Worm (Caenorhabditis elegans): ENCODE data around the gene F17C11.13.

The F17C11.13 gene

DNA sequence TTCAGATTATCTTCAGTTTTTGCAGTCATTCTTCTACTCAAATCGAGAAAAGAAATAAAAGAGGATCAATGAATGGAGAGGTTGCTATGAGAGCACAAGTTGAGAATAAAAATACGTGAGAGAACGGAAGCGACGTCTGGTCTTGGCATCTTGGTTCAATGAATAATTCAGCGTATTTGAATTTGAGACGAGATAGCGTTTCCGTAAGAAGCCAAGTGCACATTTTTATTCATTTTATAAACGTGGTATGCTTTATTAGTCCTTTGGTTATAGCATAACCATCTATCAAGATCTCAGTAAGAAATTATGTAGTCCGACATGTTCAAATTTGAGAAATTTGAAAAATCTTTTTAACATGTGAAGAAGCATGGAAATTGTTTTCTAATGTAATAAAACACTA lies 37.4 kb upstream of the F17C11.13 start, which contains the start of gene F58B4.2:
Gene F58B4.2, minus strand, starts transcription at position 101 of the 400 bp plus-strand sequence.
- TF ChIP-seq hmg-1.2 (GFP tag; IDR thresholded peaks at IDR 0.05): no peak
- no peak for TF ChIP-seq T07F8.4 (tag; optimal IDR thresholded peaks at IDR 0.05)
- TF ChIP-seq Y56A3A.18 (GFP tag; IDR thresholded peaks at IDR 0.05): no peak
- no peak for TF ChIP-seq F22D6.2 (tag; optimal IDR thresholded peaks at IDR 0.05)
- no peak for TF ChIP-seq K12H6.12 (tag; optimal IDR thresholded peaks at IDR 0.05)

DNA sequence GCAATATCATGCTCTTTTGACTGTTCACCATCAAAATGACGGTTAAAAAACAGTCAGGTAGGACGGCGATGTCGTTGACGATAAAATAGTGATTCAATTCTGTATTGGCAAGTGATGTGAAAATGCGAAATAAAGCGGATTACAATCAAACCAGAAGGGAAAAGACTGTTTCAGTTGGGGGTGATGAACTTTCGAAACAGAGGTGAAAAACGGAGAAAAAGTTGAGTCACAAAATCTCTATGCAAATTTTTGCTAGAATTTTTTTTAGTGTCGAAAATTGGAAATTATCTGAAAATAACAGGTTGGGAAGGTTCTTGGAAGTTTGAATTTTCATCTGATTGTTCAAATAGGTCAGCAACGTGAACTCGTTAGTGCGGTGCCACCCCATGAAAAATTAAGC lies 34.0 kb upstream of the F17C11.13 start, which contains the start of gene nas-31:
Gene nas-31, minus strand, starts transcription at position 101 of the 400 bp plus-strand sequence.
- TF ChIP-seq lsy-27 (tag; optimal IDR thresholded peaks at IDR 0.05; ENCODE audit: borderline replicate concordance, insufficient read depth) (no peak), die-1 (tag; optimal IDR thresholded peaks at IDR 0.05) (no peak), mcd-1 (GFP tag; IDR thresholded peaks at IDR 0.05) (no peak), ccch-3 (GFP tag; optimal IDR thresholded peaks at IDR 0.05) (no peak), nhr-27 (tag; optimal IDR thresholded peaks at IDR 0.05) (no peak)

ce11 chrV:10923229-10923628 lies 32.5 kb upstream of the F17C11.13 start, which contains the start of gene F58B4.7:
Gene F58B4.7, minus strand, starts transcription at chrV:10923329.
- TF ChIP-seq ceh-40 (GFP tag; IDR thresholded peaks at IDR 0.05): no peak
- TF ChIP-seq tlf-1 (GFP tag; optimal IDR thresholded peaks at IDR 0.05): no peak

DNA sequence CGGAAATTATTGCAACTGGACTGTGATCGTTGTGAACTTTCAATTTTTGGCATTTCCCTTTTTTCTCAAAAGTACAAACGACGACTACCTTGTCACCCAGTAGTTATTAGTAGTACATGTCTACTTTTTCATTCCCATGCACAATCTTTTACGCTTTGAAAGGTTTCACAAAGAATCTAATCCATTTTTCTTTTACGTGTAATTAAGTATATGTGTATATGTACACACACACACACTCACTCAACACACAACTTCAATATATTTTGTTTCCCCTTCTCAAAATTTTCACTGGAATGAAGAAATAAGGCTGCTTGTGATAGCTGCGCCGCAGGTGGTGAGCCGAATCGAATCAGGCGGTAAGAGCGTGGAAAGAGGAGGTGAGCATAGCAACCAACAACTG lies 31.0 kb upstream of the F17C11.13 start, which contains the start of gene F58B4.6:
Gene F58B4.6, plus strand, starts transcription at position 301 of the 400 bp plus-strand sequence.
- no peak for TF ChIP-seq madf-10 (tag; optimal IDR thresholded peaks at IDR 0.05)
- TF ChIP-seq lin-35 (GFP tag; optimal IDR thresholded peaks at IDR 0.05): no peak
- TF ChIP-seq let-526 (GFP tag; IDR thresholded peaks at IDR 0.05): no peak
- TF ChIP-seq F57A8.1 (GFP tag; optimal IDR thresholded peaks at IDR 0.05): no peak
- TF ChIP-seq mxl-1 (tag; optimal IDR thresholded peaks at IDR 0.05): no peak
- no peak for TF ChIP-seq snpc-3.4 (tag; optimal IDR thresholded peaks at IDR 0.05)
- no peak for TF ChIP-seq rpc-1 (optimal IDR thresholded peaks at IDR 0.05)
- no peak for TF ChIP-seq rpc-1 (tag; optimal IDR thresholded peaks at IDR 0.05)
- TF ChIP-seq repo-1 (tag; optimal IDR thresholded peaks at IDR 0.05): no peak
- no peak for TF ChIP-seq dpl-1 (GFP tag; optimal IDR thresholded peaks at IDR 0.05)
- TF ChIP-seq ztf-26 (tag; optimal IDR thresholded peaks at IDR 0.05): no peak
- TF ChIP-seq D2030.7 (GFP tag; IDR thresholded peaks at IDR 0.05): no peak
- TF ChIP-seq pbrm-1 (GFP tag; IDR thresholded peaks at IDR 0.05): no peak
- no peak for TF ChIP-seq sptf-2 (GFP tag; optimal IDR thresholded peaks at IDR 0.05)
- no peak for TF ChIP-seq ztf-28 (GFP tag; IDR thresholded peaks at IDR 0.05)
- no peak for TF ChIP-seq attf-3 (GFP tag; conservative IDR thresholded peaks at IDR 0.05)
- no peak for TF ChIP-seq akir-1 (GFP tag; optimal IDR thresholded peaks at IDR 0.05)
- TF ChIP-seq ztf-6 (GFP tag; IDR thresholded peaks at IDR 0.05): no peak
- no peak for TF ChIP-seq lag-1 (GFP tag; IDR thresholded peaks at IDR 0.05)
- TF ChIP-seq ztf-25 (GFP tag; IDR thresholded peaks at IDR 0.05): no peak

DNA sequence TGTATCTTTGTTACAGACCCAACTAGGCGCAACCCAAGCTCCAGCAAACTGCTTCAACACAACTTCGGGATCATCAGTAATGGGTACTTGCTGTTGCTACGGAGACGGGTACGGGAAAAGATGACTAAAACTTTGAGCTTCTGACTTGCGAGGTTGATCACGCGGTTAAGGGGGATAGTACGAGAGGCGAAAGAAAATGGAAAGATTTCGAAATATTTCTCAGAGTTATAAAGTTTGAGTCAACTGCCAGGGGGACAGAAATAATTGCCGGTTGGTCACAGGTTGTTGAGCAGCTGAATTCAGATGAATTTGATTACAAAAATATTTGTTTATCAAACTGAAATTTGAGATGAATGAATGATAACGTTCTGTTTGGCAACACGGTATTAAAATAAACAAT lies 30.1 kb upstream of the F17C11.13 start:
- TF ChIP-seq let-526 (GFP tag; IDR thresholded peaks at IDR 0.05): no peak
- TF ChIP-seq repo-1 (tag; optimal IDR thresholded peaks at IDR 0.05): no peak
- no peak for TF ChIP-seq mes-4 (tag; optimal IDR thresholded peaks at IDR 0.05)
- TF ChIP-seq lir-1 (GFP tag; conservative IDR thresholded peaks at IDR 0.05): no peak
- TF ChIP-seq ceh-100 (GFP tag; IDR thresholded peaks at IDR 0.05): no peak
- no peak for TF ChIP-seq lsy-27 (tag; optimal IDR thresholded peaks at IDR 0.05; ENCODE audit: borderline replicate concordance, insufficient read depth)
- no peak for TF ChIP-seq C06A6.2 (GFP tag; conservative IDR thresholded peaks at IDR 0.05)
- no peak for TF ChIP-seq bed-2 (GFP tag; IDR thresholded peaks at IDR 0.05)
